Fruit fly (Drosophila melanogaster): Measurements from ENCODE around the gene S6KL.

S6KL gene

DNA sequence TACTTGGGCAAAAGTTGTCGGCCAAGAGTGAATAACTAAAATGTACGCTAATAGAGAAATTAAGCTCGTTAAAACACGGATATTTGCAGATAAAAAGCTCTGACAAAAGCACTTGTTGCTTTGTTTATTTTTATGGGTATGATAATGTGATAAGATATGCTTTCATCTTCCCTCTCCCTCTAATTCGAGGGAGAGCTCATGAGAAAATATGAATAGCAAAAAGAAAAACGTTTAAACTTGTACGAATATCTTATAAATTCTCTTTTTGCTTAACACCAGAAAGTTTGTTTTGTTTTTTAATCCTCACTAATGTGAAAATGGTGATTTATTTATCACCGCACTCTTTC is 60.7 kb downstream of the S6KL start:
- TF ChIP-seq CG15710 (tag; optimal IDR thresholded peaks at IDR 0.05) = no peak
- peak; percentile 19; the same call in 1 of the 2 replicates for TF ChIP-seq CG12605 (GFP tag; IDR thresholded peaks at IDR 0.05)
